Worm (Caenorhabditis elegans) whole organism, L2 larva: ENCODE data around the gene coh-3.

Source experiments
- aly-2 ChIP-seq: fragments of 150-350 bp; optimal IDR thresholded peaks from 2 replicates; lab custom pipeline; 2014; ENCODE audit warnings: missing biosample characterization, missing genetic modification characterization
- ama-1 ChIP-seq: fragments of 150-350 bp; optimal IDR thresholded peaks from 2 replicates; lab custom pipeline; 2018; ENCODE audit warnings: inconsistent platforms
- egl-27 ChIP-seq: sonication (generic microtip); optimal IDR thresholded peaks from 3 replicates; lab custom pipeline; 2017; ENCODE audit warnings: missing biosample characterization, missing genetic modification reagents, missing genetic modification characterization
- fos-1 ChIP-seq: fragments of 150-350 bp; optimal IDR thresholded peaks from 2 replicates; lab custom pipeline; 2014; ENCODE audit warnings: missing biosample characterization, missing genetic modification characterization
- lin-11 ChIP-seq: fragments of 150-350 bp; sonication (generic microtip); optimal IDR thresholded peaks from 2 replicates; lab custom pipeline; 2014; ENCODE audit warnings: missing biosample characterization, missing genetic modification characterization, inconsistent platforms, mixed read lengths
- mdl-1 ChIP-seq, 2 experiments: fragments of 150-350 bp in 1 of 2; sonication (generic microtip) in 1 of 2; optimal IDR thresholded peaks; 2 replicates each; lab custom pipeline; 2017; ENCODE audit warnings: missing biosample characterization in 2 of 2, missing genetic modification characterization in 2 of 2
- skn-1 ChIP-seq: sonication (generic microtip); optimal IDR thresholded peaks from 2 replicates; lab custom pipeline; 2017; ENCODE audit warnings: missing biosample characterization, missing genetic modification characterization
- unc-39 ChIP-seq: fragments of 150-350 bp; optimal IDR thresholded peaks from 2 replicates; lab custom pipeline; 2014; ENCODE audit warnings: missing biosample characterization, missing genetic modification characterization

ce11 chrV:14448669-14449068, 8.6 kb upstream of the coh-3 start:
- TF ChIP-seq unc-39 (tag; lab: Kevin White, UChicago) (no peak), egl-27 (tag; lab: Kevin White, UChicago) (no peak), aly-2 (tag; lab: Kevin White, UChicago) (no peak), ama-1 (lab: Kevin White, UChicago) (no peak), mdl-1 (tag; optimal IDR thresholded peaks at IDR 0.05; lab: Kevin White, UChicago) (no peak), lin-11 (no peak), fos-1 (tag; lab: Kevin White, UChicago) (no peak), skn-1 (no peak)
